Worm (Caenorhabditis elegans) whole organism, early embryonic: ENCODE data around the gene ZC404.16.

ENCODE experiments used
- B0310.2 ChIP-seq: sonication (generic microtip); optimal IDR thresholded peaks from 2 replicates; lab custom pipeline; 2016; ENCODE audit warnings: mild to moderate bottlenecking, missing genetic modification characterization, missing compliant biosample characterization
- aly-1 ChIP-seq: sonication (generic microtip); optimal IDR thresholded peaks from 2 replicates; lab custom pipeline; 2016; ENCODE audit warnings: missing genetic modification characterization, missing compliant biosample characterization
- ama-1 ChIP-seq: fragments of 150-350 bp; optimal IDR thresholded peaks from 2 replicates; lab custom pipeline; 2014
- ceh-13 ChIP-seq: fragments of 200-800 bp; sonication (Bioruptor generic); optimal IDR thresholded peaks from 2 replicates; lab custom pipeline; 2018; ENCODE audit warnings: mild to moderate bottlenecking, missing genetic modification characterization, missing compliant biosample characterization
- ceh-36 ChIP-seq: sonication (generic microtip); optimal IDR thresholded peaks from 2 replicates; lab custom pipeline; 2016; ENCODE audit warnings: missing genetic modification characterization, inconsistent platforms, missing compliant biosample characterization
- flt-1 ChIP-seq: fragments of 200-800 bp; sonication (Bioruptor generic); IDR thresholded peaks from 2 replicates; pipeline ENCODE4 v1.3.6; 2022; ENCODE audit warnings: missing genetic modification characterization, missing compliant biosample characterization
- hnd-1 ChIP-seq: sonication (generic microtip); optimal IDR thresholded peaks from 2 replicates; lab custom pipeline; 2016; ENCODE audit warnings: missing genetic modification characterization, missing compliant biosample characterization
- sea-1 ChIP-seq: fragments of 200-800 bp; sonication (Bioruptor generic); conservative IDR thresholded peaks from 2 replicates; pipeline ENCODE4 v1.3.6; 2022; ENCODE audit warnings: missing genetic modification characterization, missing compliant biosample characterization
- tbx-11 ChIP-seq: fragments of 200-800 bp; sonication (Bioruptor generic); IDR thresholded peaks from 2 replicates; pipeline ENCODE4 v1.3.6; 2022; ENCODE audit warnings: missing genetic modification characterization, missing compliant biosample characterization
- tbx-37 ChIP-seq: fragments of 200-800 bp; sonication (Bioruptor generic); conservative IDR thresholded peaks from 2 replicates; pipeline ENCODE4 v1.3.6; 2022; ENCODE audit warnings: missing genetic modification reagents, missing genetic modification characterization, missing compliant biosample characterization
- tra-4 ChIP-seq: sonication (generic microtip); optimal IDR thresholded peaks from 2 replicates; lab custom pipeline; 2017; ENCODE audit warnings: missing genetic modification characterization, missing compliant biosample characterization

DNA sequence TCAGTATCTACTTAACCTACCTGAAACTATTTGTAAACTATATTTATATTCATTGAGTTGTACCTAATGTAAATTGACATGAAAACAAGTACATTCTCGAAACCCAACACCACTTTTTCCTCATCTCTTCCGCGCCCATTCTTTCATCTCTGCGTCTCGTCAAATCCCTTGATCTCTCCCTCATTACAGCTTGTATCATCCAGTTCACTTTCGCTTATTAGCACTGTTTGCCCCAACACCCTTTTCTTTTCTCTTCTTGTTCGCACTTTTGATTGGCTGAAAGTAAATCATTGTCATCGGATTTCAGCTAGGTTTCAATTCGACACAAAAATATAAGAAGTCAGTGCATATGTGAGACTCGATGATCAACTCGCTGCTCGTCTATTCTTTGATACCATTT lies 28.9 kb downstream of the ZC404.16 start, which contains the start of gene T25F10.3:
- TF ChIP-seq B0310.2 (tag; lab: Kevin White, UChicago) (no peak), ama-1 (no peak), ceh-36 (tag; lab: Kevin White, UChicago) (no peak), tbx-11 (GFP tag; lab: Robert Waterston, UW) (no peak), ceh-13 (no peak), flt-1 (GFP tag; lab: Robert Waterston, UW) (no peak), aly-1 (tag; lab: Kevin White, UChicago) (no peak), tra-4 (tag; lab: Kevin White, UChicago) (no peak), sea-1 (GFP tag; lab: Robert Waterston, UW) (no peak), tbx-37 (GFP tag; lab: Robert Waterston, UW) (no peak), hnd-1 (tag; lab: Kevin White, UChicago) (no peak)
